Fruit fly (Drosophila melanogaster) whole organism, embryonic: ENCODE results near the gene GluProRS.
A peak's percentile ranks its signal among the peaks of the same experiment; 100 is the strongest.

ENCODE experiments used
- CG10431 ChIP-seq: fragments of 200-800 bp; sonication (Bioruptor generic); optimal IDR thresholded peaks from 3 replicates; lab custom pipeline; 2018; ENCODE audit warnings: missing biosample characterization, mild to moderate bottlenecking, missing genetic modification characterization
- CG11456 ChIP-seq: fragments of 200-800 bp; sonication (Bioruptor generic); IDR thresholded peaks from 3 replicates; pipeline ENCODE4 v1.3.6; 2022; ENCODE audit warnings: missing biosample characterization, missing genetic modification characterization
- CG12219 ChIP-seq: fragments of 200-800 bp; sonication (Bioruptor generic); optimal IDR thresholded peaks from 3 replicates; lab custom pipeline; 2018; ENCODE audit warnings: missing biosample characterization, mild to moderate bottlenecking, missing genetic modification characterization
- CG12942 ChIP-seq: fragments of 200-800 bp; sonication (Bioruptor generic); optimal IDR thresholded peaks from 3 replicates; lab custom pipeline; 2016; ENCODE audit warnings: missing biosample characterization, missing genetic modification characterization
- CG13123 ChIP-seq: fragments of 200-800 bp; sonication (Bioruptor generic); optimal IDR thresholded peaks from 2 replicates; lab custom pipeline; 2016; ENCODE audit warnings: missing biosample characterization, missing genetic modification characterization
- CG13296 ChIP-seq: fragments of 200-800 bp; sonication (Bioruptor generic); optimal IDR thresholded peaks from 3 replicates; lab custom pipeline; 2018; ENCODE audit warnings: missing biosample characterization, mild to moderate bottlenecking, missing genetic modification characterization
- CG1529 ChIP-seq: fragments of 200-800 bp; sonication (Bioruptor generic); optimal IDR thresholded peaks from 3 replicates; lab custom pipeline; 2018; ENCODE audit warnings: missing biosample characterization, missing genetic modification characterization
- CG16779 ChIP-seq: fragments of 200-800 bp; sonication (Bioruptor generic); IDR thresholded peaks from 2 replicates; pipeline ENCODE4 v1.3.6; 2022; ENCODE audit warnings: missing biosample characterization, missing genetic modification characterization
- CG16863 ChIP-seq: fragments of 200-800 bp; sonication (Bioruptor generic); optimal IDR thresholded peaks from 3 replicates; lab custom pipeline; 2016; ENCODE audit warnings: missing biosample characterization, missing genetic modification characterization
- CG17912 ChIP-seq: fragments of 200-800 bp; sonication (Bioruptor generic); optimal IDR thresholded peaks from 2 replicates; lab custom pipeline; 2018; ENCODE audit warnings: missing biosample characterization, mild to moderate bottlenecking, missing genetic modification characterization
- CG18262 ChIP-seq: fragments of 200-800 bp; optimal IDR thresholded peaks from 3 replicates; lab custom pipeline; 2019; ENCODE audit warnings: missing biosample characterization, mild to moderate bottlenecking, missing genetic modification characterization, moderate library complexity
- CG2116 ChIP-seq: fragments of 200-800 bp; sonication (Bioruptor generic); optimal IDR thresholded peaks from 3 replicates; lab custom pipeline; 2018; ENCODE audit warnings: missing biosample characterization, mild to moderate bottlenecking, missing genetic modification characterization
- CG2120 ChIP-seq: fragments of 200-800 bp; sonication (Bioruptor generic); optimal IDR thresholded peaks from 3 replicates; lab custom pipeline; 2016; ENCODE audit warnings: missing biosample characterization, missing genetic modification characterization
- CG32772 ChIP-seq: fragments of 200-800 bp; sonication (Bioruptor generic); IDR thresholded peaks from 2 replicates; pipeline ENCODE4 v1.3.6; 2022; ENCODE audit warnings: missing biosample characterization, missing genetic modification characterization
- CG34422 ChIP-seq: fragments of 200-800 bp; sonication (Bioruptor generic); IDR thresholded peaks from 3 replicates; pipeline ENCODE4 v1.3.6; 2022; ENCODE audit warnings: missing biosample characterization, missing genetic modification characterization
- CG43689 ChIP-seq: fragments of 200-800 bp; sonication (Bioruptor generic); IDR thresholded peaks from 2 replicates; pipeline ENCODE4 v1.3.6; 2022; ENCODE audit warnings: missing biosample characterization, missing genetic modification characterization
- CG4617 ChIP-seq: fragments of 200-800 bp; sonication (Bioruptor generic); optimal IDR thresholded peaks from 3 replicates; lab custom pipeline; 2016; ENCODE audit warnings: missing biosample characterization, missing genetic modification characterization, borderline replicate concordance
- CG4707 ChIP-seq: fragments of 200-800 bp; sonication (Bioruptor generic); optimal IDR thresholded peaks from 2 replicates; lab custom pipeline; 2018; ENCODE audit warnings: missing biosample characterization, mild to moderate bottlenecking, missing genetic modification characterization, moderate library complexity
- CG6272 ChIP-seq: fragments of 200-800 bp; sonication (Bioruptor generic); IDR thresholded peaks from 2 replicates; pipeline ENCODE4 v1.3.6; 2022; ENCODE audit warnings: missing biosample characterization, missing genetic modification characterization
- CG8290 ChIP-seq, 3 experiments: fragments of 200-800 bp; sonication (Bioruptor generic); optimal IDR thresholded peaks; 2 replicates each; lab custom pipeline; 2016 to 2019; ENCODE audit warnings: missing biosample characterization in 3 of 3, missing genetic modification characterization in 3 of 3, mild to moderate bottlenecking in 2 of 3, moderate library complexity in 1 of 3
- CG9876 ChIP-seq: fragments of 200-800 bp; sonication (Bioruptor generic); optimal IDR thresholded peaks from 2 replicates; lab custom pipeline; 2016; ENCODE audit warnings: missing biosample characterization, missing genetic modification characterization
- Camta ChIP-seq: fragments of 200-800 bp; sonication (Bioruptor generic); optimal IDR thresholded peaks from 2 replicates; lab custom pipeline; 2016; ENCODE audit warnings: missing biosample characterization, missing genetic modification characterization
- GATAe ChIP-seq: fragments of 200-800 bp; sonication (Bioruptor generic); conservative IDR thresholded peaks from 2 replicates; pipeline ENCODE4 v1.3.6; 2022; ENCODE audit warnings: missing biosample characterization, missing genetic modification characterization
- H2.0 ChIP-seq: fragments of 200-800 bp; sonication (Bioruptor generic); IDR thresholded peaks from 2 replicates; pipeline ENCODE4 v1.3.6; 2022; ENCODE audit warnings: missing biosample characterization, missing genetic modification characterization
- Mad ChIP-seq: fragments of 200-800 bp; sonication (Bioruptor generic); optimal IDR thresholded peaks from 2 replicates; lab custom pipeline; 2016; ENCODE audit warnings: missing biosample characterization, missing genetic modification characterization
- ara ChIP-seq: fragments of 200-800 bp; sonication (Bioruptor generic); IDR thresholded peaks from 2 replicates; pipeline ENCODE4 v1.3.6; 2022; ENCODE audit warnings: missing biosample characterization, missing genetic modification characterization
- az2 ChIP-seq: fragments of 200-800 bp; sonication (Bioruptor generic); optimal IDR thresholded peaks from 3 replicates; lab custom pipeline; 2016; ENCODE audit warnings: missing biosample characterization, missing genetic modification characterization
- bigmax ChIP-seq: fragments of 200-800 bp; sonication (Bioruptor generic); optimal IDR thresholded peaks from 2 replicates; lab custom pipeline; 2018; ENCODE audit warnings: missing biosample characterization, mild to moderate bottlenecking, missing genetic modification characterization
- cas ChIP-seq: fragments of 200-800 bp; sonication (Bioruptor generic); IDR thresholded peaks from 2 replicates; pipeline ENCODE4 v1.3.6; 2022; ENCODE audit warnings: missing biosample characterization, missing genetic modification characterization
- chm ChIP-seq: fragments of 200-800 bp; sonication (Bioruptor generic); IDR thresholded peaks from 2 replicates; pipeline ENCODE4 v1.3.6; 2022; ENCODE audit warnings: missing biosample characterization, missing genetic modification characterization
- dpn ChIP-seq, 2 experiments: fragments of 200-800 bp; sonication (Bioruptor generic); optimal IDR thresholded peaks; 3 replicates each; lab custom pipeline; 2016; ENCODE audit warnings: missing biosample characterization in 2 of 2, missing genetic modification characterization in 2 of 2
- eve ChIP-seq, 2 experiments: fragments of >200 bp; optimal IDR thresholded peaks; 2 replicates each; lab custom pipeline; 2017; ENCODE audit warnings: missing biosample characterization in 2 of 2, missing genetic modification characterization in 2 of 2
- insv ChIP-seq, 2 experiments: fragments of 200-800 bp; sonication (Bioruptor generic); optimal IDR thresholded peaks; 3 replicates each; lab custom pipeline; 2016 to 2018; ENCODE audit warnings: missing biosample characterization in 2 of 2, missing genetic modification characterization in 2 of 2
- nmo ChIP-seq: fragments of 200-800 bp; sonication (Bioruptor generic); optimal IDR thresholded peaks from 2 replicates; lab custom pipeline; 2018; ENCODE audit warnings: missing biosample characterization, mild to moderate bottlenecking, missing genetic modification characterization, moderate library complexity
- org-1 ChIP-seq: fragments of 200-800 bp; sonication (Bioruptor generic); optimal IDR thresholded peaks from 2 replicates; lab custom pipeline; 2017; ENCODE audit warnings: missing biosample characterization, missing genetic modification characterization
- pfk ChIP-seq: fragments of 200-800 bp; sonication (Bioruptor generic); optimal IDR thresholded peaks from 2 replicates; lab custom pipeline; 2018; ENCODE audit warnings: missing biosample characterization, mild to moderate bottlenecking, missing genetic modification characterization, moderate library complexity
- repo ChIP-seq: fragments of 200-800 bp; sonication (Bioruptor generic); optimal IDR thresholded peaks from 2 replicates; lab custom pipeline; 2016; ENCODE audit warnings: missing biosample characterization, missing genetic modification characterization
- row ChIP-seq: fragments of 200-800 bp; sonication (Bioruptor generic); IDR thresholded peaks from 3 replicates; pipeline ENCODE4 v1.3.6; 2022; ENCODE audit warnings: missing biosample characterization, missing genetic modification characterization
- sd ChIP-seq: fragments of 200-800 bp; sonication (Bioruptor generic); optimal IDR thresholded peaks from 3 replicates; lab custom pipeline; 2018; ENCODE audit warnings: missing biosample characterization, mild to moderate bottlenecking, missing genetic modification characterization, moderate library complexity
- sens ChIP-seq: fragments of 200-800 bp; sonication (Bioruptor generic); peaks from one replicate; lab custom pipeline; 2016; ENCODE audit warnings: missing biosample characterization, missing genetic modification characterization
- shn ChIP-seq: fragments of 200-800 bp; sonication (Bioruptor generic); optimal IDR thresholded peaks from 3 replicates; lab custom pipeline; 2016; ENCODE audit warnings: missing biosample characterization, missing genetic modification characterization
- sima ChIP-seq: fragments of 200-800 bp; sonication (Bioruptor generic); optimal IDR thresholded peaks from 2 replicates; lab custom pipeline; 2016; ENCODE audit warnings: missing biosample characterization, missing genetic modification characterization
- sna ChIP-seq: fragments of 200-800 bp; sonication (Bioruptor generic); IDR thresholded peaks from 2 replicates; pipeline ENCODE4 v1.3.6; 2022; ENCODE audit warnings: missing biosample characterization, missing genetic modification characterization; ENCODE audit not compliant: partially characterized antibody
- stc ChIP-seq: fragments of 200-800 bp; sonication (Bioruptor generic); IDR thresholded peaks from 2 replicates; pipeline ENCODE4 v1.3.6; 2022; ENCODE audit warnings: missing biosample characterization, missing genetic modification characterization
- tio ChIP-seq: fragments of 200-800 bp; sonication (Bioruptor generic); optimal IDR thresholded peaks from 2 replicates; lab custom pipeline; 2017; ENCODE audit warnings: missing biosample characterization, missing genetic modification characterization, inconsistent platforms
- unpg ChIP-seq: fragments of 200-800 bp; sonication (Bioruptor generic); optimal IDR thresholded peaks from 3 replicates; lab custom pipeline; 2018; ENCODE audit warnings: missing biosample characterization, mild to moderate bottlenecking, missing genetic modification characterization, moderate library complexity
- usp ChIP-seq: fragments of >200 bp; optimal IDR thresholded peaks from 2 replicates; lab custom pipeline; 2017; ENCODE audit warnings: missing biosample characterization, missing genetic modification characterization
- wdn ChIP-seq: fragments of 200-800 bp; sonication (Bioruptor generic); IDR thresholded peaks from 2 replicates; pipeline ENCODE4 v1.3.6; 2022; ENCODE audit warnings: missing biosample characterization, missing genetic modification characterization
- wek ChIP-seq: fragments of 200-800 bp; sonication (Bioruptor generic); optimal IDR thresholded peaks from 3 replicates; lab custom pipeline; 2018; ENCODE audit warnings: missing biosample characterization, mild to moderate bottlenecking, missing genetic modification characterization, moderate library complexity

Gene GluProRS

DNA sequence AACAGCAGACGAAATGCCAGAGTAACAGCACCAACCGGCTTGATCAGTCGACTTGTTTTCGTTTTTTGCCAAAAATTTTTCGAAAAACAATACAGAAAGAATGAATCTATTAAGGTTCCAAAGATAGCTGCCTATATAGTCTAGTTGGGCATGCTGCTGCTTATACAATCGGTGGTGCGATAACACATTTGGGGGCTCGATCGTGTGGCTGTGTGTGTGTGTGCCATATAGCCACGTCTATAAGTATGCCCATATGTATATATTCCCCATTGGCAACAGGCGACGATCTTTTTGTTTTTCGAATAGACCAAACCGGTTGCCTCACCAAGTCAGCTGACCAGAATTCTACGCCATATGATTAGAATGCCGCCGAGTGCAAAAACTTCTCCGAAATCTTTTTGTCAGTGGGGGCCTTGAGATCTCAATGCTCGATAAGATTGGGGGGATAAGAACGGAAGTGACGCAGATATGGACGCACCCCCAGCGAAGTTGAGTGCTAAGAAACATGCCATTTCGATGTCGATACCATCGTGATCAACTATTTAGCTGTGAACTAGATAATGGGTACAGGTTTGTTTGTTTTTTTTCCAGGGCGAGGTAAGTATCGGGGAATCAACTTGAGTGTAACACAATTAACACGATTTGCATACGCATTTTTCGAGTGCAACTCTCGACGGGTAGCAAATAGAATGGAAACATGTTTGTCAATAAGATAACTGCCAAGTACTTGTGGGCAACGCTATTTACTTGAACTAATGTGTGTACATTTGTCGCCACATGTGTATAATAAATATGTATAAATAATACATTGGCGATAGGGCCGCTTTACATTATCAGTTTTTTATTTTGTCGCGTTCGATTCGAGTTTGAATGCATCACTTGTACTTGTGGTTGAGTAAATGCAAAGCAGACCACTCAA lies 18.0 kb downstream of the GluProRS start (continued):
- TF ChIP-seq sd (tag; lab: Kevin White, UChicago) (peak; percentile 60), CG18262 (tag; lab: Kevin White, UChicago) (peak; percentile 76), H2.0 (GFP tag; lab: Robert Waterston, UW) (peak; percentile 62), wdn (no peak), CG1529 (GFP tag; lab: Kevin White, UChicago) (peak; percentile 91), insv (GFP tag; optimal IDR thresholded peaks at IDR 0.05; lab: Kevin White, UChicago) (peak in 1 of 2 experiments; percentile 75), CG2120 (peak; percentile 54), GATAe (GFP tag; lab: Robert Waterston, UW) (no peak), sna (no peak), wek (GFP tag; lab: Kevin White, UChicago) (peak; percentile 93), ara (GFP tag; lab: Robert Waterston, UW) (peak; percentile 89), CG6272 (GFP tag; lab: Robert Waterston, UW) (no peak), Mad (GFP tag; lab: Kevin White, UChicago) (peak; percentile 59), CG2116 (GFP tag; lab: Kevin White, UChicago) (peak; percentile 50), CG12942 (peak; percentile 77), CG32772 (GFP tag; lab: Robert Waterston, UW) (peak; percentile 47; the same call in 1 of the 2 replicates), CG16863 (peak; percentile 46), CG10431 (GFP tag; lab: Kevin White, UChicago) (peak; percentile 90), usp (GFP tag; lab: Kevin White, UChicago) (no peak), dpn (GFP tag; optimal IDR thresholded peaks at IDR 0.05; lab: Kevin White, UChicago) (peak; percentile 56 to 57), CG13123 (GFP tag; lab: Kevin White, UChicago) (peak; percentile 81), unpg (GFP tag; lab: Kevin White, UChicago) (peak; percentile 78), pfk (GFP tag; lab: Kevin White, UChicago) (peak; percentile 77), az2 (peak; percentile 12), eve (GFP tag; optimal IDR thresholded peaks at IDR 0.05; lab: Kevin White, UChicago) (peak in 1 of 2 experiments; percentile 75), CG34422 (no peak), CG13296 (peak; percentile 91), tio (GFP tag; lab: Kevin White, UChicago) (peak; percentile 67), bigmax (GFP tag; lab: Kevin White, UChicago) (peak; percentile 36), repo (GFP tag; lab: Kevin White, UChicago) (peak; percentile 66), CG43689 (GFP tag; lab: Robert Waterston, UW) (peak; percentile 65), CG4707 (GFP tag; lab: Kevin White, UChicago) (peak; percentile 87), stc (GFP tag; lab: Robert Waterston, UW) (peak; percentile 72), CG9876 (GFP tag; lab: Kevin White, UChicago) (peak; percentile 4), cas (GFP tag; lab: Robert Waterston, UW) (peak; percentile 40; the same call in 1 of the 2 replicates), org-1 (GFP tag; lab: Kevin White, UChicago) (peak; percentile 88), CG17912 (GFP tag; lab: Kevin White, UChicago) (peak; percentile 92), nmo (GFP tag; lab: Kevin White, UChicago) (peak; percentile 50), CG16779 (0 out of 2 replicates have a peak, but pooled peaks have one; percentile 18), chm (peak; percentile 86; the same call in 1 of the 2 replicates), CG12219 (GFP tag; lab: Kevin White, UChicago) (peak; percentile 81), sens (GFP tag; lab: Kevin White, UChicago) (peak; percentile 98), CG11456 (GFP tag; lab: Robert Waterston, UW) (peak; percentile 57; the same call in 1 of the 3 replicates), row (no peak), shn (GFP tag; lab: Kevin White, UChicago) (no peak), sima (GFP tag; lab: Kevin White, UChicago) (peak; percentile 58), CG4617 (GFP tag; lab: Kevin White, UChicago) (peak; percentile 15), CG8290 (GFP tag; optimal IDR thresholded peaks at IDR 0.05; lab: Kevin White, UChicago) (peak; percentile 51), CG8290 (tag; optimal IDR thresholded peaks at IDR 0.05; lab: Kevin White, UChicago) (peak; percentile 90 to 94), Camta (GFP tag; lab: Kevin White, UChicago) (peak; percentile 70)
